Fruit fly (Drosophila melanogaster) whole organism, embryonic: ENCODE measurements around the gene CG7430.

ENCODE experiments used
- Atf-2 ChIP-seq: fragments of 200-800 bp; sonication (Bioruptor generic); optimal IDR thresholded peaks from 2 replicates; lab custom pipeline; 2016; ENCODE audit warnings: missing biosample characterization, missing genetic modification characterization
- Atf3 ChIP-seq: fragments of 200-800 bp; sonication (Bioruptor generic); optimal IDR thresholded peaks from 3 replicates; lab custom pipeline; 2016; ENCODE audit warnings: missing biosample characterization, missing genetic modification characterization
- CG1024 ChIP-seq: fragments of 200-800 bp; sonication (Bioruptor generic); IDR thresholded peaks from 2 replicates; pipeline ENCODE4 v1.3.6; 2022; ENCODE audit warnings: missing biosample characterization, missing genetic modification characterization
- CG10366 ChIP-seq: fragments of 200-800 bp; sonication (Bioruptor generic); IDR thresholded peaks from 2 replicates; pipeline ENCODE4 v1.3.6; 2022; ENCODE audit warnings: missing biosample characterization, missing genetic modification characterization
- CG10654 ChIP-seq: fragments of 200-800 bp; sonication (Bioruptor generic); optimal IDR thresholded peaks from 2 replicates; lab custom pipeline; 2016; ENCODE audit warnings: missing biosample characterization, missing genetic modification characterization
- CG11398 ChIP-seq: fragments of 200-800 bp; sonication (Bioruptor generic); optimal IDR thresholded peaks from 2 replicates; lab custom pipeline; 2016; ENCODE audit warnings: missing biosample characterization, missing genetic modification characterization
- CG11723 ChIP-seq: fragments of 200-800 bp; sonication (Bioruptor generic); optimal IDR thresholded peaks from 2 replicates; lab custom pipeline; 2017; ENCODE audit warnings: missing biosample characterization, mild to moderate bottlenecking, missing genetic modification characterization
- CG12071 ChIP-seq: fragments of 200-800 bp; sonication (Bioruptor generic); optimal IDR thresholded peaks from 3 replicates; lab custom pipeline; 2018; ENCODE audit warnings: missing biosample characterization, mild to moderate bottlenecking, missing genetic modification characterization
- CG1233 ChIP-seq: fragments of 200-800 bp; sonication (Bioruptor generic); optimal IDR thresholded peaks from 4 replicates; lab custom pipeline; 2018; ENCODE audit warnings: missing biosample characterization, mild to moderate bottlenecking, missing genetic modification characterization
- CG13123 ChIP-seq: fragments of 200-800 bp; sonication (Bioruptor generic); optimal IDR thresholded peaks from 2 replicates; lab custom pipeline; 2016; ENCODE audit warnings: missing biosample characterization, missing genetic modification characterization
- CG13296 ChIP-seq: fragments of 200-800 bp; sonication (Bioruptor generic); optimal IDR thresholded peaks from 3 replicates; lab custom pipeline; 2018; ENCODE audit warnings: missing biosample characterization, mild to moderate bottlenecking, missing genetic modification characterization
- CG13894 ChIP-seq: fragments of 200-800 bp; sonication (Bioruptor generic); optimal IDR thresholded peaks from 3 replicates; lab custom pipeline; 2018; ENCODE audit warnings: missing biosample characterization, mild to moderate bottlenecking, missing genetic modification characterization, moderate library complexity
- CG14667 ChIP-seq: fragments of 200-800 bp; sonication (Bioruptor generic); IDR thresholded peaks from 2 replicates; pipeline ENCODE4 v1.3.6; 2022; ENCODE audit warnings: missing biosample characterization, missing genetic modification characterization
- CG15011 ChIP-seq: fragments of 200-800 bp; sonication (Bioruptor generic); optimal IDR thresholded peaks from 3 replicates; lab custom pipeline; 2018; ENCODE audit warnings: missing biosample characterization, mild to moderate bottlenecking, missing genetic modification characterization
- CG15479 ChIP-seq: fragments of 200-800 bp; sonication (Bioruptor generic); optimal IDR thresholded peaks from 3 replicates; lab custom pipeline; 2019; ENCODE audit warnings: missing biosample characterization, mild to moderate bottlenecking, missing genetic modification characterization, moderate library complexity
- CG18262 ChIP-seq: fragments of 200-800 bp; optimal IDR thresholded peaks from 3 replicates; lab custom pipeline; 2019; ENCODE audit warnings: missing biosample characterization, mild to moderate bottlenecking, missing genetic modification characterization, moderate library complexity
- CG2120 ChIP-seq: fragments of 200-800 bp; sonication (Bioruptor generic); optimal IDR thresholded peaks from 3 replicates; lab custom pipeline; 2016; ENCODE audit warnings: missing biosample characterization, missing genetic modification characterization
- CG32532 ChIP-seq: fragments of 200-800 bp; sonication (Bioruptor generic); IDR thresholded peaks from 2 replicates; pipeline ENCODE4 v1.3.6; 2022; ENCODE audit warnings: missing biosample characterization, missing genetic modification characterization
- CG3838 ChIP-seq: fragments of 200-800 bp; sonication (Bioruptor generic); optimal IDR thresholded peaks from 3 replicates; lab custom pipeline; 2016; ENCODE audit warnings: missing biosample characterization, missing genetic modification characterization
- CG7745 ChIP-seq: fragments of 200-800 bp; sonication (Bioruptor generic); optimal IDR thresholded peaks from 2 replicates; lab custom pipeline; 2018; ENCODE audit warnings: missing biosample characterization, mild to moderate bottlenecking, missing genetic modification characterization, moderate library complexity
- CoRest ChIP-seq: fragments of 200-800 bp; sonication (Bioruptor generic); optimal IDR thresholded peaks from 3 replicates; lab custom pipeline; 2018; ENCODE audit warnings: missing biosample characterization, mild to moderate bottlenecking, missing genetic modification characterization, moderate library complexity
- Dbx ChIP-seq: fragments of 200-800 bp; sonication (Bioruptor generic); IDR thresholded peaks from 3 replicates; pipeline ENCODE4 v1.3.6; 2022; ENCODE audit warnings: missing biosample characterization, missing genetic modification characterization
- Drgx ChIP-seq: fragments of 200-800 bp; sonication (Bioruptor generic); IDR thresholded peaks from 2 replicates; pipeline ENCODE4 v1.3.6; 2022; ENCODE audit warnings: missing biosample characterization, missing genetic modification characterization
- Fer2 ChIP-seq: fragments of 200-800 bp; sonication (Bioruptor generic); optimal IDR thresholded peaks from 2 replicates; lab custom pipeline; 2018; ENCODE audit warnings: missing biosample characterization, mild to moderate bottlenecking, missing genetic modification characterization, moderate library complexity
- HLH4C ChIP-seq: fragments of 200-800 bp; sonication (Bioruptor generic); IDR thresholded peaks from 3 replicates; pipeline ENCODE4 v1.3.6; 2022; ENCODE audit warnings: missing biosample characterization, missing genetic modification characterization; ENCODE audit not compliant: partially characterized antibody
- Lhr ChIP-seq: fragments of 200-800 bp; sonication (Bioruptor generic); optimal IDR thresholded peaks from 3 replicates; lab custom pipeline; 2017; ENCODE audit warnings: mild to moderate bottlenecking, missing biosample characterization, missing genetic modification reagents, missing genetic modification characterization
- Mrtf ChIP-seq: fragments of 200-800 bp; sonication (Bioruptor generic); IDR thresholded peaks from 3 replicates; pipeline ENCODE4 v1.3.6; 2022; ENCODE audit warnings: missing biosample characterization, missing genetic modification characterization
- Rx ChIP-seq: fragments of 200-800 bp; sonication (Bioruptor generic); IDR thresholded peaks from 2 replicates; pipeline ENCODE4 v1.3.6; 2022; ENCODE audit warnings: missing biosample characterization, missing genetic modification characterization
- Sry-δ ChIP-seq: fragments of 200-800 bp; sonication (Bioruptor generic); optimal IDR thresholded peaks from 2 replicates; lab custom pipeline; 2016; ENCODE audit warnings: missing biosample characterization, missing genetic modification characterization
- ap ChIP-seq: fragments of 200-800 bp; sonication (Bioruptor generic); IDR thresholded peaks from 2 replicates; pipeline ENCODE4 v1.3.6; 2022; ENCODE audit warnings: missing biosample characterization, missing genetic modification characterization
- ato ChIP-seq: fragments of 200-800 bp; sonication (Bioruptor generic); IDR thresholded peaks from 2 replicates; pipeline ENCODE4 v1.3.6; 2022; ENCODE audit warnings: missing biosample characterization, missing genetic modification characterization; ENCODE audit not compliant: partially characterized antibody
- btn ChIP-seq: fragments of 200-800 bp; sonication (Bioruptor generic); optimal IDR thresholded peaks from 2 replicates; lab custom pipeline; 2016; ENCODE audit warnings: missing biosample characterization, missing genetic modification characterization
- dimm ChIP-seq: fragments of 200-800 bp; sonication (Bioruptor generic); IDR thresholded peaks from 2 replicates; pipeline ENCODE4 v1.3.6; 2022; ENCODE audit warnings: missing biosample characterization, missing genetic modification characterization
- jigr1 ChIP-seq: fragments of 200-800 bp; sonication (Bioruptor generic); IDR thresholded peaks from 3 replicates; pipeline ENCODE4 v1.3.6; 2022; ENCODE audit warnings: missing biosample characterization, missing genetic modification characterization
- lilli ChIP-seq: fragments of 200-800 bp; sonication (Bioruptor generic); optimal IDR thresholded peaks from 3 replicates; lab custom pipeline; 2016; ENCODE audit warnings: missing biosample characterization, missing genetic modification characterization
- nerfin-1 ChIP-seq: fragments of 200-800 bp; sonication (Bioruptor generic); optimal IDR thresholded peaks from 3 replicates; lab custom pipeline; 2019; ENCODE audit warnings: missing biosample characterization, mild to moderate bottlenecking, missing genetic modification characterization, moderate library complexity
- prd ChIP-seq, 3 experiments: fragments of >200 bp in 2 of 3; fragments of 200-800 bp in 1 of 3; sonication (Bioruptor generic) in 1 of 3; optimal IDR thresholded peaks in 2 of 3; IDR thresholded peaks in 1 of 3; 2 replicates in 2 of 3; 3 replicates in 1 of 3; pipeline versions ENCODE4 v1.3.6 to Lab custom; 2017 to 2022; ENCODE audit warnings: missing biosample characterization in 1 of 3, missing genetic modification characterization in 1 of 3
- rib ChIP-seq: fragments of 200-800 bp; sonication (Bioruptor generic); IDR thresholded peaks from 2 replicates; pipeline ENCODE4 v1.3.6; 2022; ENCODE audit warnings: missing biosample characterization, missing genetic modification characterization
- sc ChIP-seq, 3 experiments: fragments of >200 bp in 2 of 3; fragments of 200-800 bp in 1 of 3; sonication (Bioruptor generic) in 1 of 3; optimal IDR thresholded peaks; 2 replicates in 2 of 3; 3 replicates in 1 of 3; lab custom pipeline; 2017; ENCODE audit warnings: mild to moderate bottlenecking in 1 of 3, missing biosample characterization in 1 of 3, missing genetic modification characterization in 1 of 3, missing genetic modification reagents in 1 of 3
- sisA ChIP-seq: fragments of 200-800 bp; sonication (Bioruptor generic); IDR thresholded peaks from 2 replicates; pipeline ENCODE4 v1.3.6; 2022; ENCODE audit warnings: missing biosample characterization, missing genetic modification characterization
- so ChIP-seq: fragments of 200-800 bp; sonication (Bioruptor generic); IDR thresholded peaks from 3 replicates; pipeline ENCODE4 v1.3.6; 2022; ENCODE audit warnings: missing biosample characterization, missing genetic modification characterization
- tin ChIP-seq: fragments of 200-800 bp; sonication (Bioruptor generic); optimal IDR thresholded peaks from 3 replicates; lab custom pipeline; 2016; ENCODE audit warnings: missing biosample characterization, missing genetic modification characterization
- tll ChIP-seq, 2 experiments: fragments of 200-800 bp in 1 of 2; fragments of >200 bp in 1 of 2; sonication (Bioruptor generic) in 1 of 2; optimal IDR thresholded peaks; 2 replicates each; lab custom pipeline; 2017 to 2019; ENCODE audit warnings: missing biosample characterization in 2 of 2, missing genetic modification characterization in 2 of 2, mild to moderate bottlenecking in 1 of 2, moderate library complexity in 1 of 2
- tup ChIP-seq: fragments of 200-800 bp; sonication (Bioruptor generic); optimal IDR thresholded peaks from 2 replicates; lab custom pipeline; 2016; ENCODE audit warnings: missing biosample characterization, mild to moderate bottlenecking, missing genetic modification characterization, moderate library complexity
- twi ChIP-seq: fragments of 200-800 bp; optimal IDR thresholded peaks from 2 replicates; lab custom pipeline; 2019; ENCODE audit warnings: missing biosample characterization, mild to moderate bottlenecking, missing genetic modification characterization, moderate library complexity
- vvl ChIP-seq: fragments of 200-800 bp; sonication (Bioruptor generic); IDR thresholded peaks from 2 replicates; pipeline ENCODE4 v1.3.6; 2022; ENCODE audit warnings: missing biosample characterization, missing genetic modification characterization
- yki ChIP-seq: fragments of >200 bp; optimal IDR thresholded peaks from 3 replicates; lab custom pipeline; 2018
- zf30C ChIP-seq: fragments of 200-800 bp; sonication (Bioruptor generic); optimal IDR thresholded peaks from 3 replicates; lab custom pipeline; 2018; ENCODE audit warnings: missing biosample characterization, mild to moderate bottlenecking, missing genetic modification characterization

CG7430 gene

dm6 chr3L:17856655-17857479 is 10.2 kb downstream of the CG7430 start, which contains the start of gene CG5535 (continued):
- TF ChIP-seq tll (GFP tag; optimal IDR thresholded peaks at IDR 0.05; lab: Kevin White, UChicago) (peak in 1 of 2 experiments; percentile 6), CG10654 (GFP tag; lab: Kevin White, UChicago) (peak; percentile 43), Sry-δ (GFP tag; lab: Kevin White, UChicago) (peak; percentile 2), CG11398 (GFP tag; lab: Kevin White, UChicago) (no peak), Lhr (GFP tag; lab: Kevin White, UChicago) (peak; percentile 25), CG12071 (GFP tag; lab: Kevin White, UChicago) (peak; percentile 63), CG15479 (GFP tag; lab: Kevin White, UChicago) (no peak), tup (no peak), Drgx (GFP tag; lab: Robert Waterston, UW) (peak; percentile 59), Atf3 (GFP tag; lab: Kevin White, UChicago) (peak; percentile 3), yki (lab: Kevin White, UChicago) (no peak), nerfin-1 (tag; lab: Kevin White, UChicago) (peak; percentile 83), tin (peak; percentile 69), CG10366 (peak; percentile 69), Fer2 (peak; percentile 17), zf30C (GFP tag; lab: Kevin White, UChicago) (no peak), Dbx (GFP tag; lab: Robert Waterston, UW) (no peak; the same call in 1 of the 3 replicates), twi (tag; lab: Kevin White, UChicago) (peak; percentile 71), Rx (GFP tag; lab: Robert Waterston, UW) (peak; percentile 65), CG32532 (peak; percentile 71), ato (GFP tag; lab: Robert Waterston, UW) (no peak), CG13296 (GFP tag; lab: Kevin White, UChicago) (peak; percentile 81), sc (optimal IDR thresholded peaks at IDR 0.05; lab: Kevin White, UChicago) (no peak), sc (GFP tag; optimal IDR thresholded peaks at IDR 0.05; lab: Kevin White, UChicago) (peak; percentile 84), CG13894 (tag; lab: Kevin White, UChicago) (peak; percentile 40), lilli (GFP tag; lab: Kevin White, UChicago) (peak; percentile 64), CG7745 (tag; lab: Kevin White, UChicago) (no peak), btn (GFP tag; lab: Kevin White, UChicago) (no peak), Mrtf (GFP tag; lab: Robert Waterston, UW) (peak; percentile 55; the same call in 2 of the 3 replicates), vvl (peak; percentile 80), HLH4C (no peak), CG15011 (GFP tag; lab: Kevin White, UChicago) (peak; percentile 42), Atf-2 (peak; percentile 17), CG1233 (GFP tag; lab: Kevin White, UChicago) (peak; percentile 87), CG3838 (no peak), jigr1 (GFP tag; lab: Robert Waterston, UW) (no peak), CG14667 (peak; percentile 49), CG1024 (peak; percentile 64; the same call in 1 of the 2 replicates), so (GFP tag; lab: Robert Waterston, UW) (no peak), sisA (GFP tag; lab: Robert Waterston, UW) (peak; percentile 47), dimm (GFP tag; lab: Robert Waterston, UW) (no peak), CG2120 (peak; percentile 74), ap (GFP tag; lab: Robert Waterston, UW) (peak; percentile 39; the same call in 1 of the 2 replicates), CoRest (peak; percentile 93), CG13123 (GFP tag; lab: Kevin White, UChicago) (no peak), CG18262 (tag; lab: Kevin White, UChicago) (peak; percentile 96), prd (optimal IDR thresholded peaks at IDR 0.05; lab: Kevin White, UChicago) (no peak), prd (GFP tag; IDR thresholded peaks at IDR 0.05; lab: Robert Waterston, UW) (peak; percentile 62), CG11723 (GFP tag; lab: Kevin White, UChicago) (peak; percentile 78), rib (GFP tag; lab: Robert Waterston, UW) (peak; percentile 38)
